Worm (Caenorhabditis elegans) whole organism, mixed stage, embryonic: ENCODE measurements around the gene F53F4.12.

Experiments used
- ham-2 ChIP-seq: fragments of 200-800 bp; sonication (Bioruptor generic); optimal IDR thresholded peaks from 2 replicates; lab custom pipeline; 2018; ENCODE audit warnings: mild to moderate bottlenecking, missing genetic modification characterization, missing compliant biosample characterization
- mep-1 ChIP-seq: fragments of 150-350 bp; optimal IDR thresholded peaks from 2 replicates; lab custom pipeline; 2017; ENCODE audit warnings: missing biosample characterization, missing genetic modification reagents, missing genetic modification characterization, inconsistent platforms
- nhr-12 ChIP-seq: fragments of 150-350 bp; optimal IDR thresholded peaks from 2 replicates; lab custom pipeline; 2014; ENCODE audit warnings: missing biosample characterization, missing genetic modification characterization
- nhr-237 ChIP-seq: fragments of 150-350 bp; optimal IDR thresholded peaks from 2 replicates; lab custom pipeline; 2014; ENCODE audit warnings: missing biosample characterization, missing genetic modification characterization
- nhr-28 ChIP-seq: fragments of 150-350 bp; optimal IDR thresholded peaks from 2 replicates; lab custom pipeline; 2014; ENCODE audit warnings: missing biosample characterization, missing genetic modification characterization
- sem-2 ChIP-seq: fragments of 200-800 bp; sonication (Bioruptor generic); optimal IDR thresholded peaks from 2 replicates; lab custom pipeline; 2018; ENCODE audit warnings: mild to moderate bottlenecking, missing genetic modification characterization, missing compliant biosample characterization
- sptf-1 ChIP-seq: sonication (generic microtip); optimal IDR thresholded peaks from 2 replicates; lab custom pipeline; 2017; ENCODE audit warnings: mild to moderate bottlenecking, missing genetic modification characterization, moderate library complexity, missing compliant biosample characterization
- unc-39 ChIP-seq: fragments of 150-350 bp; optimal IDR thresholded peaks from 2 replicates; lab custom pipeline; 2014; ENCODE audit warnings: missing biosample characterization, missing genetic modification characterization
- unc-62 ChIP-seq: fragments of 150-350 bp; optimal IDR thresholded peaks from 2 replicates; lab custom pipeline; 2014; ENCODE audit warnings: missing biosample characterization, missing genetic modification reagents, missing genetic modification characterization

ce11 chrV:13660115-13660514, 34.3 kb downstream of the F53F4.12 start:
- TF ChIP-seq sptf-1 (tag; lab: Kevin White, UChicago) (no peak), unc-62 (GFP tag; lab: Kevin White, UChicago) (no peak), mep-1 (no peak), ham-2 (GFP tag; lab: Kevin White, UChicago) (no peak), nhr-12 (no peak), sem-2 (no peak), nhr-237 (no peak), nhr-28 (tag; lab: Kevin White, UChicago) (no peak), unc-39 (no peak)
